Fruit fly (Drosophila melanogaster): ENCODE data around the gene CG18223.

Gene CG18223

DNA sequence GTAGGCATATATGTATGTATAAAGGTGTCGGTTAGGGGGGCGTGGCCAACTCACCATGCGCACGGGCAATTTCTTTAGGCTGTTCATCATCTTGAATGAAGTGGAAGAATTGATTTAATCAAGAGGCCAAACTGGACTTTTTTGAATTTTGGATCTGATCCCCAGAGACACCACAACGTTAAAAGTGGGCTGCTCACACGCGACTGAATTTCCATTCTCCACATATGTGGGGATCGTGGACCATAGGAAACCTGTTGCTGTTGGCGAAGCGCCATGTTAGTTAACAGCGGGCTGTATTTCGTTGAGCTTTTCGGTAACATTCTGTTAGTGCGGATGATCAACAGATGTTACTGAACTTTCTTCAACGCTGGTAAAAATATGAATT lies 22.0 kb downstream of the CG18223 start, which contains the start of gene CG3902 (continued):
- TF ChIP-seq CG34422 (GFP tag; IDR thresholded peaks at IDR 0.05): no peak
- peak; percentile 71 for TF ChIP-seq CG10543 (GFP tag; optimal IDR thresholded peaks at IDR 0.05)
- no peak for TF ChIP-seq eyg (GFP tag; optimal IDR thresholded peaks at IDR 0.05)
- no peak for TF ChIP-seq peb (GFP tag; IDR thresholded peaks at IDR 0.05)
- no peak for TF ChIP-seq NC2β (GFP tag; optimal IDR thresholded peaks at IDR 0.05)
- TF ChIP-seq cato (GFP tag; optimal IDR thresholded peaks at IDR 0.05; ENCODE audit: borderline replicate concordance): no peak
- 0 out of 3 replicates have a peak, but pooled peaks have one; percentile 56 for TF ChIP-seq mld (GFP tag; IDR thresholded peaks at IDR 0.05; ENCODE audit: partially characterized antibody)
- TF ChIP-seq Tbp (GFP tag; optimal IDR thresholded peaks at IDR 0.05): no peak
- peak; percentile 68 for TF ChIP-seq NFAT (GFP tag; IDR thresholded peaks at IDR 0.05)
- TF ChIP-seq B-H2 (GFP tag; optimal IDR thresholded peaks at IDR 0.05): peak; percentile 71
- no peak for TF ChIP-seq so (GFP tag; IDR thresholded peaks at IDR 0.05)
- TF ChIP-seq PHDP (tag; optimal IDR thresholded peaks at IDR 0.05): peak; percentile 39
- TF ChIP-seq croc (GFP tag; conservative IDR thresholded peaks at IDR 0.05): no peak
- TF ChIP-seq sim (GFP tag; IDR thresholded peaks at IDR 0.05): no peak
- TF ChIP-seq CG2889 (GFP tag; IDR thresholded peaks at IDR 0.05): no peak
- TF ChIP-seq CG14050 (GFP tag; IDR thresholded peaks at IDR 0.05): peak; percentile 28; the same call in 1 of the 3 replicates
- no peak for TF ChIP-seq grau (tag; optimal IDR thresholded peaks at IDR 0.05)
- TF ChIP-seq Mad (GFP tag; optimal IDR thresholded peaks at IDR 0.05): no peak
- TF ChIP-seq Camta (GFP tag; optimal IDR thresholded peaks at IDR 0.05): no peak
- TF ChIP-seq bab2 (GFP tag; optimal IDR thresholded peaks at IDR 0.05): no peak
- TF ChIP-seq nerfin-2 (GFP tag; IDR thresholded peaks at IDR 0.05; ENCODE audit: partially characterized antibody): no peak
- no peak for TF ChIP-seq fru (optimal IDR thresholded peaks at IDR 0.05)
- peak in 1 of 3 experiments; percentile 23 for TF ChIP-seq Stat92E (GFP tag; optimal IDR thresholded peaks at IDR 0.05)
- no peak for TF ChIP-seq CG11456 (GFP tag; IDR thresholded peaks at IDR 0.05)
- no peak for TF ChIP-seq CG8290 (GFP tag; optimal IDR thresholded peaks at IDR 0.05)
- TF ChIP-seq CG8290 (tag; optimal IDR thresholded peaks at IDR 0.05): peak in 1 of 2 experiments; percentile 79
- no peak for TF ChIP-seq Bdp1 (GFP tag; optimal IDR thresholded peaks at IDR 0.05)
- TF ChIP-seq CG11093 (GFP tag; IDR thresholded peaks at IDR 0.05): no peak
- peak; percentile 20 for TF ChIP-seq Hmr (GFP tag; optimal IDR thresholded peaks at IDR 0.05)
- TF ChIP-seq ranshi (GFP tag; IDR thresholded peaks at IDR 0.05): no peak; the same call in 1 of the 2 replicates
- TF ChIP-seq CG31365 (tag; optimal IDR thresholded peaks at IDR 0.05): peak; percentile 25
- no peak for TF ChIP-seq CG17359 (tag; optimal IDR thresholded peaks at IDR 0.05)
- TF ChIP-seq gce (GFP tag; IDR thresholded peaks at IDR 0.05): no peak; the same call in 2 of the 3 replicates
- TF ChIP-seq z (GFP tag; IDR thresholded peaks at IDR 0.05): no peak
- TF ChIP-seq Oaz (GFP tag; IDR thresholded peaks at IDR 0.05): no peak
- TF ChIP-seq nerfin-1 (tag; optimal IDR thresholded peaks at IDR 0.05): peak; percentile 6
- TF ChIP-seq Ssrp (tag; optimal IDR thresholded peaks at IDR 0.05): no peak
- 0 out of 2 replicates have a peak, but pooled peaks have one; percentile 10 for TF ChIP-seq CG31224 (GFP tag; IDR thresholded peaks at IDR 0.05)
- TF ChIP-seq CG13123 (GFP tag; optimal IDR thresholded peaks at IDR 0.05): no peak
- TF ChIP-seq p53 (GFP tag; optimal IDR thresholded peaks at IDR 0.05): no peak
- no peak for TF ChIP-seq zfh2 (GFP tag; optimal IDR thresholded peaks at IDR 0.05)
- no peak for TF ChIP-seq fd96Cb (tag; optimal IDR thresholded peaks at IDR 0.05)
- TF ChIP-seq slp2 (GFP tag; optimal IDR thresholded peaks at IDR 0.05): no peak
- no peak for TF ChIP-seq Usf (GFP tag; optimal IDR thresholded peaks at IDR 0.05)
- TF ChIP-seq wdn (GFP tag; IDR thresholded peaks at IDR 0.05): no peak
- TF ChIP-seq bigmax (GFP tag; optimal IDR thresholded peaks at IDR 0.05): no peak
- no peak for TF ChIP-seq lov (optimal IDR thresholded peaks at IDR 0.05)
- peak; percentile 71; the same call in 2 of the 3 replicates for TF ChIP-seq lov (GFP tag; IDR thresholded peaks at IDR 0.05)
- TF ChIP-seq CG10979 (tag; optimal IDR thresholded peaks at IDR 0.05): no peak
- TF ChIP-seq CG9609 (GFP tag; optimal IDR thresholded peaks at IDR 0.05): no peak
- no peak for TF ChIP-seq CG10267 (tag; optimal IDR thresholded peaks at IDR 0.05)
- peak; percentile 29; the same call in 1 of the 2 replicates for TF ChIP-seq sob (GFP tag; IDR thresholded peaks at IDR 0.05)
- peak; percentile 82 for TF ChIP-seq CG12769 (tag; optimal IDR thresholded peaks at IDR 0.05)
